Fruit fly (Drosophila melanogaster): ENCODE results near the gene CG2310.

CG2310 gene

DNA sequence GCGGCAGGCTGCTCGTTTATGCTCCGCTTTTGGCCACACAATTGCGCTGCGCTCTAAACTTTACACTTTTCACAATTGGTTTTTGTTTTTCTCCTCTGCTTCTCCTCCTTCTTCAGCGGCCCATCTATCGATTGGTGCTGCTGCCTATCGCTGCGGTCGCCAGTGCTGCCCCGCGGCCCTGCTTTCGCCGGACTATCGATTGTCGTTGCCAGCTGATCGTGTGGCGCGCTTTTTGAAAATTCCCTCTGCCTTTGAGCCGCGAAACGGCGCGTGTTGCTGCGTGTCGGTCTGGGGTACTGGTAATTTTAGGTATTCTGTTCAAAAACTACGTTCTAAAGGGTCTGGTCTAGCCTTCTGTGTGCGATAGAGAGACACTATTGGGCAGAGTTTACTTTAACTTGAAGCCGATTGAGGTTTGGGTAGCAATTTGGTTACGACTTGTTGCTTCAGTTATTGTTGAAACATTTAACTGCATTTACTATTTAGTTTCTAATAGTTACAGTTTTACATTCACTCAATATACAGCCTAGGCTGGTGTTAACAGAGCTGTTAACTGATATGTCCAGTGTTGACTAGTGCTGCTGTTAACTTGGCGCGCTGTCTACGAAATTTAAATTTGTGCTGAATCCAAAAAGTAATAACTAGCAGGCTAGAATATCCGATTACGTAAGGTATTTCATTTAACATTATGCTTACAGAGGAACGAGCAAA, 10.2 kb upstream of the CG2310 start, which contains the start of gene Trc8 (continued):
- TF ChIP-seq CG13894 (tag; optimal IDR thresholded peaks at IDR 0.05): no peak
- no peak for TF ChIP-seq gsb-n (tag; optimal IDR thresholded peaks at IDR 0.05)
- TF ChIP-seq CG12391 (tag; optimal IDR thresholded peaks at IDR 0.05): peak; percentile 16
- no peak for TF ChIP-seq CG3281 (GFP tag; optimal IDR thresholded peaks at IDR 0.05)
- peak; percentile 20 for TF ChIP-seq gfzf (GFP tag; optimal IDR thresholded peaks at IDR 0.05)
- TF ChIP-seq cwo (GFP tag; optimal IDR thresholded peaks at IDR 0.05): no peak
- TF ChIP-seq dpn (GFP tag; optimal IDR thresholded peaks at IDR 0.05): peak in 1 of 2 experiments; percentile 26
- peak; percentile 36 for TF ChIP-seq nmo (GFP tag; optimal IDR thresholded peaks at IDR 0.05)
- peak; percentile 89 for TF ChIP-seq HLH4C (GFP tag; IDR thresholded peaks at IDR 0.05; ENCODE audit: partially characterized antibody)
- no peak for TF ChIP-seq maf-S (GFP tag; optimal IDR thresholded peaks at IDR 0.05)
- TF ChIP-seq Med (GFP tag): peak; percentile 74
- peak; percentile 46 for TF ChIP-seq CG13624 (GFP tag; optimal IDR thresholded peaks at IDR 0.05)
- no peak for TF ChIP-seq CG4404 (GFP tag; IDR thresholded peaks at IDR 0.05)
- no peak for TF ChIP-seq HLHmδ (GFP tag; optimal IDR thresholded peaks at IDR 0.05)
- no peak for TF ChIP-seq CG13775 (GFP tag; optimal IDR thresholded peaks at IDR 0.05)
- TF ChIP-seq fu2 (GFP tag; optimal IDR thresholded peaks at IDR 0.05): no peak
- no peak for TF ChIP-seq Sox102F (GFP tag; optimal IDR thresholded peaks at IDR 0.05)
- TF ChIP-seq ato (GFP tag; IDR thresholded peaks at IDR 0.05; ENCODE audit: partially characterized antibody): peak; percentile 93
- TF ChIP-seq hkb (optimal IDR thresholded peaks at IDR 0.05): peak; percentile 24
- no peak for TF ChIP-seq hkb (GFP tag; IDR thresholded peaks at IDR 0.05)
- TF ChIP-seq CG1603 (tag; optimal IDR thresholded peaks at IDR 0.05): peak; percentile 60
- TF ChIP-seq CG33557 (GFP tag; optimal IDR thresholded peaks at IDR 0.05): no peak
- peak; percentile 29 for TF ChIP-seq Sry-β (GFP tag; optimal IDR thresholded peaks at IDR 0.05)
- TF ChIP-seq amos (GFP tag; IDR thresholded peaks at IDR 0.05; ENCODE audit: partially characterized antibody): peak; percentile 93
- TF ChIP-seq caup (GFP tag; optimal IDR thresholded peaks at IDR 0.05; ENCODE audit: severe bottlenecking): no peak
- peak; percentile 90 for TF ChIP-seq tna (GFP tag; IDR thresholded peaks at IDR 0.05; ENCODE audit: partially characterized antibody)
- peak; percentile 69; the same call in 2 of the 3 replicates for TF ChIP-seq ci (GFP tag; IDR thresholded peaks at IDR 0.05)
- no peak for TF ChIP-seq toy (GFP tag; IDR thresholded peaks at IDR 0.05)
- no peak for TF ChIP-seq aop (GFP tag; IDR thresholded peaks at IDR 0.05)
- TF ChIP-seq Eip74EF (GFP tag; optimal IDR thresholded peaks at IDR 0.05): no peak
- peak; percentile 90 for TF ChIP-seq CG13287 (GFP tag; IDR thresholded peaks at IDR 0.05; ENCODE audit: partially characterized antibody)
- TF ChIP-seq H15 (GFP tag; IDR thresholded peaks at IDR 0.05): no peak
- TF ChIP-seq CG11456 (GFP tag; IDR thresholded peaks at IDR 0.05): 0 out of 3 replicates have a peak, but pooled peaks have one; percentile 30
- TF ChIP-seq CG6813 (GFP tag; optimal IDR thresholded peaks at IDR 0.05): no peak
- peak; percentile 99 for TF ChIP-seq Dref (GFP tag; IDR thresholded peaks at IDR 0.05)
- TF ChIP-seq ranshi (GFP tag; IDR thresholded peaks at IDR 0.05): 0 out of 2 replicates have a peak, but pooled peaks have one; percentile 3
- TF ChIP-seq CG6791 (GFP tag; IDR thresholded peaks at IDR 0.05; ENCODE audit: partially characterized antibody): peak; percentile 87
- TF ChIP-seq BEAF-32 (GFP tag; optimal IDR thresholded peaks at IDR 0.05): peak; percentile 88
- TF ChIP-seq CG2116 (GFP tag; optimal IDR thresholded peaks at IDR 0.05): peak; percentile 90
- TF ChIP-seq CG31365 (tag; optimal IDR thresholded peaks at IDR 0.05): no peak
- peak; percentile 34; the same call in 1 of the 3 replicates for TF ChIP-seq Dbx (GFP tag; IDR thresholded peaks at IDR 0.05)
- TF ChIP-seq unc-4 (GFP tag; IDR thresholded peaks at IDR 0.05; ENCODE audit: partially characterized antibody): peak; percentile 79
- TF ChIP-seq hbn (GFP tag; IDR thresholded peaks at IDR 0.05; ENCODE audit: partially characterized antibody): peak; percentile 77
- peak; percentile 65 for TF ChIP-seq MESR4 (GFP tag; optimal IDR thresholded peaks at IDR 0.05)
- TF ChIP-seq CG17361 (GFP tag; IDR thresholded peaks at IDR 0.05): 0 out of 3 replicates have a peak, but pooled peaks have one; percentile 27
- peak; percentile 7 for TF ChIP-seq CG18262 (tag; optimal IDR thresholded peaks at IDR 0.05)
- no peak for TF ChIP-seq CG18764 (GFP tag; optimal IDR thresholded peaks at IDR 0.05)
